Fruit fly (Drosophila melanogaster) S2 (cell line): ENCODE data around the gene CG11069.

ENCODE experiments used
- CG8478 ChIP-seq: fragments of >200 bp; optimal IDR thresholded peaks from 2 replicates; lab custom pipeline; 2018
- CTCF ChIP-seq, 2 experiments: fragments of >200 bp; optimal IDR thresholded peaks; 2 replicates each; lab custom pipeline; 2018

dm6 chr3R:24850420-24850819 lies 44.1 kb upstream of the CG11069 start, which contains the start of gene CG7006:
- TF ChIP-seq CTCF (optimal IDR thresholded peaks at IDR 0.05; lab: Kevin White, UChicago) (no peak), CG8478 (no peak)
